Worm (Caenorhabditis elegans) whole organism, L1 larva: ENCODE data around the gene lido-14.

Experiments
- egl-27 ChIP-seq, 2 experiments: fragments of 150-350 bp in 1 of 2; sonication (generic microtip); optimal IDR thresholded peaks; 3 replicates each; lab custom pipeline; 2017 to 2018; ENCODE audit warnings: missing biosample characterization in 2 of 2, missing genetic modification characterization in 2 of 2, missing genetic modification reagents in 2 of 2
- lin-39 ChIP-seq: fragments of 150-350 bp; optimal IDR thresholded peaks from 2 replicates; lab custom pipeline; 2014; ENCODE audit warnings: missing biosample characterization, missing genetic modification reagents, missing genetic modification characterization

- TF ChIP-seq lin-39 (tag; lab: Kevin White, UChicago): no peak
- TF ChIP-seq egl-27 (tag; optimal IDR thresholded peaks at IDR 0.05; lab: Kevin White, UChicago): no peak
Observed at ce11 chrII:3340818-3341217, 18.1 kb upstream of the lido-14 start.
